Worm (Caenorhabditis elegans) whole organism, L4 larva: ENCODE results near the gene lir-3.

Experiments used
- ceh-82 ChIP-seq: sonication (generic microtip); optimal IDR thresholded peaks from 2 replicates; lab custom pipeline; 2017; ENCODE audit warnings: missing biosample characterization, missing genetic modification characterization
- ces-1 ChIP-seq: fragments of 150-350 bp; sonication (generic microtip); optimal IDR thresholded peaks from 4 replicates; lab custom pipeline; 2014; ENCODE audit warnings: missing biosample characterization, missing genetic modification reagents, missing genetic modification characterization
- fkh-10 ChIP-seq: fragments of 150-350 bp; optimal IDR thresholded peaks from 2 replicates; lab custom pipeline; 2014; ENCODE audit warnings: missing biosample characterization, missing genetic modification reagents, missing genetic modification characterization
- hlh-30 ChIP-seq: sonication (generic microtip); optimal IDR thresholded peaks from 2 replicates; lab custom pipeline; 2017; ENCODE audit warnings: antibody characterized with exemption, mild to moderate bottlenecking, missing genetic modification characterization, missing compliant biosample characterization; ENCODE audit not compliant: insufficient read depth
- mdt-29 ChIP-seq: fragments of 200-800 bp; sonication (Bioruptor generic); IDR thresholded peaks from 2 replicates; pipeline ENCODE4 v1.3.6; 2022; ENCODE audit warnings: missing genetic modification reagents, missing genetic modification characterization, missing compliant biosample characterization
- mxl-2 ChIP-seq: fragments of 200-800 bp; sonication (Bioruptor generic); conservative IDR thresholded peaks from 2 replicates; pipeline ENCODE4 v1.3.6; 2022; ENCODE audit warnings: missing genetic modification reagents, missing genetic modification characterization, missing compliant biosample characterization
- nhr-25 ChIP-seq: sonication (generic microtip); optimal IDR thresholded peaks from 2 replicates; lab custom pipeline; 2017; ENCODE audit warnings: missing genetic modification characterization, mild to moderate bottlenecking, missing compliant biosample characterization, antibody characterized with exemption, moderate library complexity, borderline replicate concordance; ENCODE audit not compliant: insufficient read depth
- pha-4 ChIP-seq, 2 experiments: fragments of 150-350 bp in 1 of 2; fragments of 200-800 bp in 1 of 2; sonication (Bioruptor generic) in 1 of 2; IDR thresholded peaks in 1 of 2; optimal IDR thresholded peaks in 1 of 2; 2 replicates each; pipeline versions ENCODE4 v1.3.6 to Lab custom; 2014 to 2022; ENCODE audit warnings: missing genetic modification characterization in 2 of 2, missing genetic modification reagents in 2 of 2, missing biosample characterization in 1 of 2, missing compliant biosample characterization in 1 of 2
- skn-1 ChIP-seq: fragments of 150-350 bp; optimal IDR thresholded peaks from 2 replicates; lab custom pipeline; 2014; ENCODE audit warnings: missing biosample characterization, missing genetic modification characterization
- zip-2 ChIP-seq: fragments of 150-350 bp; optimal IDR thresholded peaks from 2 replicates; lab custom pipeline; 2014; ENCODE audit warnings: missing biosample characterization, missing genetic modification characterization
- ztf-11 ChIP-seq: fragments of 150-350 bp; optimal IDR thresholded peaks from 2 replicates; lab custom pipeline; 2014; ENCODE audit warnings: missing biosample characterization, missing genetic modification characterization

DNA sequence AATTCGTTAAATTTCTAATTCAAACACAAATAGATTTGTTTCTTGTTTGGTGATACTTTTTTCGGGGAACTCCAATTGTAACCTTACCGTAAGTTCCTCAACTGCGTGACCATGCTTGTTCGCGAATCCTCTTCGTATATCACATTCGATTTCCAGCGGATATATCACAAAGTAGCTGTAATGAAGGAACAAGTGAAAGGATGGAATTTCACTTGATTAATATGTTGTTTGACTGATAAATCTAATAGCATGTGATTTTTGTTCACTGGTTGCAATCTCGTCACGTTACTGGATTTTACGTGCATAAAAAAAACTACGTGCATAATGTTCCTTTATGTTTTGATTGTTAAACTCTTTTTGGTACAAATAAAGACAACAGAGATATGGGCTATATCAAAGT lies 22.9 kb downstream of the lir-3 start:
- TF ChIP-seq nhr-25, result no peak
- no peak for TF ChIP-seq fkh-10 (GFP tag; lab: Kevin White, UChicago)
- no peak for TF ChIP-seq mdt-29 (GFP tag; lab: Robert Waterston, UW)
- TF ChIP-seq skn-1 (tag; lab: Kevin White, UChicago), result no peak
- no peak for TF ChIP-seq ces-1 (GFP tag; lab: Kevin White, UChicago)
- TF ChIP-seq hlh-30 (tag; lab: Kevin White, UChicago), result no peak
- TF ChIP-seq mxl-2 (GFP tag; lab: Robert Waterston, UW), result no peak
- no peak for TF ChIP-seq ztf-11 (tag; lab: Kevin White, UChicago)
- no peak for TF ChIP-seq zip-2 (tag; lab: Kevin White, UChicago)
- TF ChIP-seq ceh-82 (tag; lab: Kevin White, UChicago), result no peak
- no peak for TF ChIP-seq pha-4 (GFP tag; IDR thresholded peaks at IDR 0.05; lab: Robert Waterston, UW)
- no peak for TF ChIP-seq pha-4 (tag; optimal IDR thresholded peaks at IDR 0.05; lab: Kevin White, UChicago)
